Worm (Caenorhabditis elegans) whole organism, L1 larva: ENCODE results near the gene mdt-8.

Experiments used
- C34B4.2 ChIP-seq: sonication (generic microtip); optimal IDR thresholded peaks from 2 replicates; lab custom pipeline; 2017; ENCODE audit warnings: mild to moderate bottlenecking, missing genetic modification characterization, missing compliant biosample characterization
- aha-1 ChIP-seq: fragments of 150-350 bp; optimal IDR thresholded peaks from 2 replicates; lab custom pipeline; 2014; ENCODE audit warnings: missing biosample characterization, missing genetic modification characterization
- blmp-1 ChIP-seq: fragments of 150-350 bp; optimal IDR thresholded peaks from 2 replicates; lab custom pipeline; 2014; ENCODE audit warnings: missing biosample characterization, missing genetic modification characterization
- efl-1 ChIP-seq, 4 experiments: fragments of 150-350 bp; optimal IDR thresholded peaks in 3 of 4; peaks in 1 of 4; 1 replicate in 1 of 4; 2 replicates in 3 of 4; lab custom pipeline; 2014; ENCODE audit warnings: missing biosample characterization in 2 of 4, missing genetic modification characterization in 2 of 4, missing genetic modification reagents in 2 of 4
- efl-3 ChIP-seq: fragments of 200-800 bp; sonication (Bioruptor generic); optimal IDR thresholded peaks from 2 replicates; lab custom pipeline; 2018; ENCODE audit warnings: mild to moderate bottlenecking, missing genetic modification characterization, missing compliant biosample characterization
- egl-27 ChIP-seq, 2 experiments: fragments of 150-350 bp in 1 of 2; sonication (generic microtip); optimal IDR thresholded peaks; 3 replicates each; lab custom pipeline; 2017 to 2018; ENCODE audit warnings: missing biosample characterization in 2 of 2, missing genetic modification characterization in 2 of 2, missing genetic modification reagents in 2 of 2
- elt-2 ChIP-seq: sonication (generic microtip); optimal IDR thresholded peaks from 2 replicates; lab custom pipeline; 2016; ENCODE audit warnings: missing genetic modification characterization, mild to moderate bottlenecking, inconsistent platforms, missing compliant biosample characterization, missing genetic modification reagents
- elt-3 ChIP-seq, 6 experiments: fragments of 150-350 bp in 1 of 6; sonication (generic microtip); optimal IDR thresholded peaks; 2 replicates each; lab custom pipeline; 2017 to 2018; ENCODE audit warnings: missing biosample characterization in 6 of 6, missing genetic modification characterization in 6 of 6, inconsistent platforms in 1 of 6
- fkh-10 ChIP-seq: sonication (generic microtip); optimal IDR thresholded peaks from 2 replicates; lab custom pipeline; 2017; ENCODE audit warnings: missing biosample characterization, missing genetic modification reagents, missing genetic modification characterization
- fkh-8 ChIP-seq: sonication (generic microtip); optimal IDR thresholded peaks from 2 replicates; lab custom pipeline; 2016; ENCODE audit warnings: mild to moderate bottlenecking, missing genetic modification characterization, missing compliant biosample characterization
- hlh-17 ChIP-seq: fragments of 200-800 bp; sonication (Bioruptor generic); optimal IDR thresholded peaks from 2 replicates; lab custom pipeline; 2018; ENCODE audit warnings: missing genetic modification characterization, mild to moderate bottlenecking, missing compliant biosample characterization, moderate library complexity, borderline replicate concordance
- hlh-4 ChIP-seq: sonication (generic microtip); optimal IDR thresholded peaks from 2 replicates; lab custom pipeline; 2016; ENCODE audit warnings: mild to moderate bottlenecking, missing genetic modification characterization, missing compliant biosample characterization
- lin-14 ChIP-seq: fragments of 200-800 bp; sonication (Bioruptor generic); optimal IDR thresholded peaks from 2 replicates; lab custom pipeline; 2018; ENCODE audit warnings: mild to moderate bottlenecking, missing genetic modification characterization, moderate library complexity, missing compliant biosample characterization
- lin-15B ChIP-seq: fragments of 150-350 bp; sonication (generic microtip); optimal IDR thresholded peaks from 3 replicates; lab custom pipeline; 2014; ENCODE audit warnings: missing biosample characterization, missing genetic modification characterization
- mab-9 ChIP-seq: fragments of 200-800 bp; sonication (Bioruptor generic); IDR thresholded peaks from 2 replicates; pipeline ENCODE4 v1.3.6; 2022; ENCODE audit warnings: missing genetic modification reagents, missing genetic modification characterization, missing compliant biosample characterization
- mdl-1 ChIP-seq, 2 experiments: fragments of 150-350 bp; optimal IDR thresholded peaks; 2 replicates each; lab custom pipeline; 2014 to 2017; ENCODE audit warnings: missing biosample characterization in 2 of 2, missing genetic modification characterization in 2 of 2, inconsistent platforms in 1 of 2
- mef-2 ChIP-seq: fragments of 150-350 bp; optimal IDR thresholded peaks from 2 replicates; lab custom pipeline; 2014; ENCODE audit warnings: missing biosample characterization, missing genetic modification characterization
- nhr-12 ChIP-seq: sonication (generic microtip); optimal IDR thresholded peaks from 2 replicates; lab custom pipeline; 2017; ENCODE audit warnings: missing biosample characterization, missing genetic modification characterization
- nhr-19 ChIP-seq: fragments of 200-800 bp; sonication (Bioruptor generic); conservative IDR thresholded peaks from 2 replicates; pipeline ENCODE4 v1.3.6; 2022; ENCODE audit warnings: missing genetic modification characterization, missing compliant biosample characterization
- nhr-20 ChIP-seq: sonication (generic microtip); optimal IDR thresholded peaks from 2 replicates; lab custom pipeline; 2016; ENCODE audit warnings: mild to moderate bottlenecking, missing genetic modification characterization, missing compliant biosample characterization
- nhr-28 ChIP-seq: fragments of 150-350 bp; optimal IDR thresholded peaks from 2 replicates; lab custom pipeline; 2014; ENCODE audit warnings: missing biosample characterization, missing genetic modification characterization
- nhr-71 ChIP-seq: sonication (generic microtip); optimal IDR thresholded peaks from 2 replicates; lab custom pipeline; 2016; ENCODE audit warnings: mild to moderate bottlenecking, missing genetic modification characterization, moderate library complexity, missing compliant biosample characterization
- nhr-76 ChIP-seq: sonication (generic microtip); optimal IDR thresholded peaks from 2 replicates; lab custom pipeline; 2017; ENCODE audit warnings: missing biosample characterization, missing genetic modification characterization
- nhr-84 ChIP-seq: sonication (generic microtip); optimal IDR thresholded peaks from 2 replicates; lab custom pipeline; 2017; ENCODE audit warnings: missing biosample characterization, missing genetic modification characterization
- nhr-85 ChIP-seq: sonication (generic microtip); peaks from one replicate; lab custom pipeline; 2016; ENCODE audit warnings: missing genetic modification characterization, inconsistent platforms, missing compliant biosample characterization
- pqm-1 ChIP-seq: sonication (generic microtip); optimal IDR thresholded peaks from 3 replicates; lab custom pipeline; 2017; ENCODE audit warnings: missing biosample characterization, missing genetic modification characterization
- snu-23 ChIP-seq: sonication (generic microtip); optimal IDR thresholded peaks from 2 replicates; lab custom pipeline; 2016; ENCODE audit warnings: missing genetic modification characterization, missing compliant biosample characterization
- sup-37 ChIP-seq: fragments of 200-800 bp; sonication (Bioruptor generic); optimal IDR thresholded peaks from 2 replicates; lab custom pipeline; 2018; ENCODE audit warnings: mild to moderate bottlenecking, missing genetic modification characterization, missing compliant biosample characterization
- unc-130 ChIP-seq: fragments of 150-350 bp; optimal IDR thresholded peaks from 2 replicates; lab custom pipeline; 2017; ENCODE audit warnings: missing biosample characterization, missing genetic modification characterization, inconsistent platforms
- vab-15 ChIP-seq: sonication (generic microtip); optimal IDR thresholded peaks from 2 replicates; lab custom pipeline; 2017; ENCODE audit warnings: missing genotype, mild to moderate bottlenecking, missing genetic modification characterization, missing compliant biosample characterization
- xbp-1 ChIP-seq: sonication (generic microtip); optimal IDR thresholded peaks from 2 replicates; lab custom pipeline; 2016; ENCODE audit warnings: missing genetic modification characterization, missing compliant biosample characterization
- zag-1 ChIP-seq: fragments of 150-350 bp; optimal IDR thresholded peaks from 2 replicates; lab custom pipeline; 2014; ENCODE audit warnings: missing biosample characterization, missing genetic modification characterization
- ztf-11 ChIP-seq, 2 experiments: sonication (generic microtip); optimal IDR thresholded peaks; 2 replicates each; lab custom pipeline; 2016 to 2017; ENCODE audit warnings: missing genetic modification characterization in 2 of 2, missing biosample characterization in 1 of 2, missing compliant biosample characterization in 1 of 2
- ztf-4 ChIP-seq: fragments of 150-350 bp; optimal IDR thresholded peaks from 2 replicates; lab custom pipeline; 2014; ENCODE audit warnings: missing biosample characterization, missing genetic modification characterization

mdt-8 gene

ce11 chrII:11538741-11539140 lies 5.1 kb upstream of the mdt-8 start, which contains the start of gene Y62F5A.9:
Gene Y62F5A.9, minus strand, starts transcription at chrII:11538841.
- TF ChIP-seq nhr-71 (no peak), aha-1 (tag; lab: Kevin White, UChicago) (no peak), efl-1 (optimal IDR thresholded peaks at IDR 0.05; lab: Kevin White, UChicago) (no peak), efl-1 (GFP tag; optimal IDR thresholded peaks at IDR 0.05 in 1 of 2; lab: Kevin White, UChicago) (peak in 1 of 2 experiments; percentile 45), mdl-1 (tag; optimal IDR thresholded peaks at IDR 0.05; lab: Kevin White, UChicago) (no peak), pqm-1 (no peak), snu-23 (peak; percentile 9)
- TF ChIP-seq, all 84 proteins: peak for 2

ce11 chrII:11537606-11538016 lies 4.0 kb upstream of the mdt-8 start:
- TF ChIP-seq efl-1 (optimal IDR thresholded peaks at IDR 0.05; lab: Kevin White, UChicago) = no peak
- TF ChIP-seq efl-1 (GFP tag; optimal IDR thresholded peaks at IDR 0.05 in 1 of 2; lab: Kevin White, UChicago) = no peak
- no peak for TF ChIP-seq vab-15 (tag; lab: Kevin White, UChicago)
- TF ChIP-seq nhr-28 (tag; lab: Kevin White, UChicago) = no peak
- TF ChIP-seq, all 84 proteins: peak for 0

- TF ChIP-seq sup-37 (GFP tag; lab: Kevin White, UChicago) (no peak), elt-3 (tag; optimal IDR thresholded peaks at IDR 0.05; lab: Kevin White, UChicago) (no peak), lin-15B (tag; lab: Kevin White, UChicago) (no peak), nhr-85 (no peak), fkh-10 (GFP tag; lab: Kevin White, UChicago) (no peak), blmp-1 (tag; lab: Kevin White, UChicago) (peak; percentile 28), nhr-12 (no peak), mef-2 (tag; lab: Kevin White, UChicago) (no peak), efl-3 (GFP tag; lab: Kevin White, UChicago) (no peak)
These were observed 3.5 kb upstream of the mdt-8 start for ce11 chrII:11537115-11537514.

ce11 chrII:11536505-11536904 lies 2.9 kb upstream of the mdt-8 start:
- no peak for TF ChIP-seq lin-14
- TF ChIP-seq mab-9 = no peak
- TF ChIP-seq C34B4.2 (tag; lab: Kevin White, UChicago) = no peak
- no peak for TF ChIP-seq xbp-1 (tag; lab: Kevin White, UChicago)
- no peak for TF ChIP-seq unc-130 (tag; lab: Kevin White, UChicago)
- no peak for TF ChIP-seq sup-37 (GFP tag; lab: Kevin White, UChicago)
- no peak for TF ChIP-seq nhr-76
- no peak for TF ChIP-seq nhr-19
- TF ChIP-seq elt-2 (tag; lab: Kevin White, UChicago) = no peak
- no peak for TF ChIP-seq zag-1 (tag; lab: Kevin White, UChicago)
- TF ChIP-seq nhr-12 = no peak
- TF ChIP-seq nhr-20 (tag; lab: Kevin White, UChicago) = no peak
- TF ChIP-seq nhr-71 = no peak
- TF ChIP-seq ztf-4 (tag; lab: Kevin White, UChicago) = no peak
- TF ChIP-seq hlh-17 = no peak
- TF ChIP-seq blmp-1 (tag; lab: Kevin White, UChicago) = no peak
- TF ChIP-seq ztf-11 (tag; optimal IDR thresholded peaks at IDR 0.05; lab: Kevin White, UChicago) = no peak

- no peak for TF ChIP-seq nhr-84 (tag; lab: Kevin White, UChicago)
- TF ChIP-seq fkh-8 = no peak
- TF ChIP-seq egl-27 (tag; optimal IDR thresholded peaks at IDR 0.05; lab: Kevin White, UChicago) = no peak
- TF ChIP-seq efl-1 (optimal IDR thresholded peaks at IDR 0.05; lab: Kevin White, UChicago) = no peak
- TF ChIP-seq efl-1 (GFP tag; optimal IDR thresholded peaks at IDR 0.05 in 1 of 2; lab: Kevin White, UChicago) = peak in 1 of 2 experiments; percentile 82
- no peak for TF ChIP-seq hlh-4 (tag; lab: Kevin White, UChicago)
These were observed 2.3 kb upstream of the mdt-8 start for ce11 chrII:11535924-11536323.
